Fruit fly (Drosophila melanogaster): ENCODE results near the gene CG43678.

DNA sequence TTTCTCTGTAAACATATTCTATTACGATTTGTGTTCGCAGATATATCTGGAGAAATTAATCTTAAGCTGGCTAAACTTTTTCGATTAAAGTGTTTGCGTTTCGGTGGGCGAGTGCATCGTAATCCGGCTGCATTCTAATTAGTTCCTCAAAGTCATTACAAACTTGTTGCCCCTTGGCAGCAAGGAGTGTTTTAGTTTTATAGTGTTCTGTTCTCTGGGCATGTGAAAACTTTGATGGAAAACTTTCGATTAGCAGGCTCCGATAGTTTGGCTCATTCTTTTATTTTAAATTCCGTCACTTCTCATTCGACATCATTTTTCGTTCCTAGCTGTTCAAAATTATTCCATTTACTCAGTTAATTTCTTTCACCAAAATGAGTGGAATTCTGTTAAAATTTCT, 26.1 kb downstream of the CG43678 start, which contains the start of gene CG32148:
- TF ChIP-seq pad (GFP tag; optimal IDR thresholded peaks at IDR 0.05) (no peak), cnc (optimal IDR thresholded peaks at IDR 0.05) (no peak), CG11617 (GFP tag; optimal IDR thresholded peaks at IDR 0.05) (no peak), bab1 (GFP tag; optimal IDR thresholded peaks at IDR 0.05) (no peak), Clk (GFP tag; optimal IDR thresholded peaks at IDR 0.05) (no peak)

Measured in whole organism, adult.